Fruit fly (Drosophila melanogaster) whole organism, prepupa: ENCODE data around the gene CG6345.

ENCODE experiments used
- CG10669 ChIP-seq: fragments of 200-800 bp; sonication (Bioruptor generic); optimal IDR thresholded peaks from 3 replicates; lab custom pipeline; 2018; ENCODE audit warnings: missing biosample characterization, mild to moderate bottlenecking, missing genetic modification characterization, moderate library complexity
- Eip78C ChIP-seq: fragments of 200-800 bp; sonication (Bioruptor generic); peaks from one replicate; lab custom pipeline; 2016; ENCODE audit warnings: missing biosample characterization, missing genetic modification characterization
- Hr4 ChIP-seq: fragments of 200-800 bp; sonication (Bioruptor generic); optimal IDR thresholded peaks from 3 replicates; lab custom pipeline; 2016; ENCODE audit warnings: missing biosample characterization, missing genetic modification characterization
- Lpt ChIP-seq: fragments of 200-800 bp; sonication (Bioruptor generic); optimal IDR thresholded peaks from 3 replicates; lab custom pipeline; 2016; ENCODE audit warnings: missing biosample characterization, missing genetic modification characterization
- Sox102F ChIP-seq: fragments of 200-800 bp; sonication (Bioruptor generic); optimal IDR thresholded peaks from 2 replicates; lab custom pipeline; 2016; ENCODE audit warnings: missing biosample characterization, mild to moderate bottlenecking, missing genetic modification characterization
- fd59A ChIP-seq: fragments of 200-800 bp; sonication (Bioruptor generic); optimal IDR thresholded peaks from 2 replicates; lab custom pipeline; 2017; ENCODE audit warnings: missing biosample characterization, mild to moderate bottlenecking, missing genetic modification characterization, missing genetic modification reagents
- salr ChIP-seq, 2 experiments: fragments of 200-800 bp; sonication (Bioruptor generic); optimal IDR thresholded peaks; 3 replicates each; lab custom pipeline; 2016 to 2018; ENCODE audit warnings: missing biosample characterization in 2 of 2, missing genetic modification characterization in 2 of 2, mild to moderate bottlenecking in 1 of 2
- topi ChIP-seq: fragments of 200-800 bp; sonication (Bioruptor generic); optimal IDR thresholded peaks from 3 replicates; lab custom pipeline; 2016; ENCODE audit warnings: missing biosample characterization, missing genetic modification characterization

dm6 chr3R:10369799-10370198, 46.0 kb downstream of the CG6345 start:
- TF ChIP-seq Lpt (GFP tag; lab: Kevin White, UChicago) = no peak
- no peak for TF ChIP-seq CG10669 (GFP tag; lab: Kevin White, UChicago)
- no peak for TF ChIP-seq salr (GFP tag; optimal IDR thresholded peaks at IDR 0.05; lab: Kevin White, UChicago)
- no peak for TF ChIP-seq Hr4 (GFP tag; lab: Kevin White, UChicago)
- TF ChIP-seq Eip78C (GFP tag; lab: Kevin White, UChicago) = no peak
- TF ChIP-seq Sox102F (GFP tag; lab: Kevin White, UChicago) = no peak
- no peak for TF ChIP-seq fd59A
- no peak for TF ChIP-seq topi (GFP tag; lab: Kevin White, UChicago)
